Worm (Caenorhabditis elegans): ENCODE data around the gene tbh-1.

- TF ChIP-seq ama-1 (optimal IDR thresholded peaks at IDR 0.05), result no peak
- TF ChIP-seq madf-9 (GFP tag; conservative IDR thresholded peaks at IDR 0.05), result no peak
- no peak for TF ChIP-seq lin-15B (tag; optimal IDR thresholded peaks at IDR 0.05)
- no peak for TF ChIP-seq nhr-28 (tag; optimal IDR thresholded peaks at IDR 0.05)
- TF ChIP-seq fkh-10 (GFP tag; optimal IDR thresholded peaks at IDR 0.05), result no peak
- TF ChIP-seq ztf-7 (tag; optimal IDR thresholded peaks at IDR 0.05), result no peak
- TF ChIP-seq nhr-11 (tag; optimal IDR thresholded peaks at IDR 0.05), result no peak
- no peak for TF ChIP-seq unc-39 (tag; optimal IDR thresholded peaks at IDR 0.05)
- no peak for TF ChIP-seq zag-1 (tag; optimal IDR thresholded peaks at IDR 0.05)
These were observed 13.6 kb downstream of the tbh-1 start for ce11 chrX:15491110-15491509.

Measured in whole organism, L4 larva.